Worm (Caenorhabditis elegans) whole organism, L3 larva: ENCODE measurements around the gene unc-4.

Experiments
- R02D3.7 ChIP-seq: fragments of 150-350 bp; optimal IDR thresholded peaks from 2 replicates; lab custom pipeline; 2014; ENCODE audit warnings: missing biosample characterization, missing genetic modification characterization
- aly-2 ChIP-seq: fragments of 150-350 bp; optimal IDR thresholded peaks from 2 replicates; lab custom pipeline; 2014; ENCODE audit warnings: missing biosample characterization, missing genetic modification characterization
- ceh-28 ChIP-seq: fragments of 150-350 bp; optimal IDR thresholded peaks from 2 replicates; lab custom pipeline; 2014; ENCODE audit warnings: missing biosample characterization, missing genetic modification reagents, missing genetic modification characterization
- ceh-82 ChIP-seq: fragments of 150-350 bp; optimal IDR thresholded peaks from 2 replicates; lab custom pipeline; 2014; ENCODE audit warnings: missing biosample characterization, missing genetic modification characterization
- daf-12 ChIP-seq: fragments of 150-350 bp; optimal IDR thresholded peaks from 2 replicates; lab custom pipeline; 2014; ENCODE audit warnings: missing biosample characterization, missing genetic modification reagents, missing genetic modification characterization
- egl-27 ChIP-seq: sonication (generic microtip); optimal IDR thresholded peaks from 4 replicates; lab custom pipeline; 2017; ENCODE audit warnings: missing biosample characterization, missing genetic modification reagents, missing genetic modification characterization
- elt-1 ChIP-seq: fragments of 150-350 bp; optimal IDR thresholded peaks from 2 replicates; lab custom pipeline; 2014; ENCODE audit warnings: missing biosample characterization, missing genetic modification characterization
- elt-2 ChIP-seq: sonication (generic microtip); optimal IDR thresholded peaks from 2 replicates; lab custom pipeline; 2016; ENCODE audit warnings: missing genetic modification reagents, mild to moderate bottlenecking, missing genetic modification characterization, missing compliant biosample characterization
- elt-3 ChIP-seq, 3 experiments: fragments of 150-350 bp in 1 of 3; sonication (generic microtip) in 2 of 3; optimal IDR thresholded peaks; 2 replicates in 2 of 3; 4 replicates in 1 of 3; lab custom pipeline; 2014 to 2017; ENCODE audit warnings: missing biosample characterization in 3 of 3, missing genetic modification characterization in 3 of 3
- eor-1 ChIP-seq, 2 experiments: fragments of 150-350 bp; optimal IDR thresholded peaks; 2 replicates each; lab custom pipeline; 2014 to 2018; ENCODE audit warnings: missing biosample characterization in 2 of 2, missing genetic modification characterization in 2 of 2
- fkh-10 ChIP-seq: sonication (generic microtip); optimal IDR thresholded peaks from 2 replicates; lab custom pipeline; 2017; ENCODE audit warnings: missing biosample characterization, missing genetic modification reagents, missing genetic modification characterization
- hmg-11 ChIP-seq: sonication (generic microtip); optimal IDR thresholded peaks from 2 replicates; lab custom pipeline; 2016; ENCODE audit warnings: missing genetic modification characterization, missing compliant biosample characterization
- jun-1 ChIP-seq: fragments of 150-350 bp; optimal IDR thresholded peaks from 2 replicates; lab custom pipeline; 2014; ENCODE audit warnings: missing biosample characterization, missing genetic modification reagents, missing genetic modification characterization
- lin-15B ChIP-seq: fragments of 150-350 bp; optimal IDR thresholded peaks from 2 replicates; lab custom pipeline; 2014; ENCODE audit warnings: missing biosample characterization, missing genetic modification characterization
- lsy-12 ChIP-seq: sonication (generic microtip); optimal IDR thresholded peaks from 2 replicates; lab custom pipeline; 2016; ENCODE audit warnings: mild to moderate bottlenecking, missing genetic modification characterization, missing compliant biosample characterization
- mdl-1 ChIP-seq: fragments of 150-350 bp; optimal IDR thresholded peaks from 2 replicates; lab custom pipeline; 2014; ENCODE audit warnings: missing biosample characterization, missing genetic modification characterization
- mml-1 ChIP-seq: fragments of 150-350 bp; sonication (generic microtip); optimal IDR thresholded peaks from 3 replicates; lab custom pipeline; 2014; ENCODE audit warnings: missing biosample characterization, missing genetic modification characterization
- nfya-1 ChIP-seq: sonication (generic microtip); optimal IDR thresholded peaks from 2 replicates; lab custom pipeline; 2017; ENCODE audit warnings: missing genetic modification characterization, mild to moderate bottlenecking, missing compliant biosample characterization, antibody characterized with exemption, moderate library complexity; ENCODE audit not compliant: insufficient read depth
- nhr-11 ChIP-seq: fragments of 150-350 bp; optimal IDR thresholded peaks from 2 replicates; lab custom pipeline; 2014; ENCODE audit warnings: missing biosample characterization, missing genetic modification characterization
- nhr-23 ChIP-seq: fragments of 150-350 bp; optimal IDR thresholded peaks from 2 replicates; lab custom pipeline; 2014; ENCODE audit warnings: missing biosample characterization, missing genetic modification reagents, missing genetic modification characterization
- nhr-237 ChIP-seq: fragments of 150-350 bp; optimal IDR thresholded peaks from 2 replicates; lab custom pipeline; 2014; ENCODE audit warnings: missing biosample characterization, missing genetic modification characterization
- nhr-25 ChIP-seq: sonication (generic microtip); optimal IDR thresholded peaks from 2 replicates; lab custom pipeline; 2017; ENCODE audit warnings: missing biosample characterization, missing genetic modification characterization
- nhr-28 ChIP-seq: fragments of 150-350 bp; optimal IDR thresholded peaks from 2 replicates; lab custom pipeline; 2014; ENCODE audit warnings: missing biosample characterization, missing genetic modification characterization
- nhr-67 ChIP-seq: fragments of 150-350 bp; optimal IDR thresholded peaks from 2 replicates; lab custom pipeline; 2014; ENCODE audit warnings: missing biosample characterization, missing genetic modification characterization
- nhr-76 ChIP-seq: fragments of 150-350 bp; sonication (generic microtip); optimal IDR thresholded peaks from 5 replicates; lab custom pipeline; 2014; ENCODE audit warnings: missing biosample characterization, missing genetic modification characterization
- pha-4 ChIP-seq: fragments of 150-350 bp; optimal IDR thresholded peaks from 2 replicates; lab custom pipeline; 2014; ENCODE audit warnings: missing biosample characterization, missing genetic modification reagents, missing genetic modification characterization
- pqm-1 ChIP-seq: fragments of 150-350 bp; optimal IDR thresholded peaks from 2 replicates; lab custom pipeline; 2017; ENCODE audit warnings: missing biosample characterization, missing genetic modification characterization, inconsistent platforms
- sea-2 ChIP-seq: fragments of 150-350 bp; sonication (generic microtip); optimal IDR thresholded peaks from 4 replicates; lab custom pipeline; 2014; ENCODE audit warnings: missing biosample characterization, missing genetic modification reagents, missing genetic modification characterization
- skn-1 ChIP-seq: fragments of 150-350 bp; optimal IDR thresholded peaks from 2 replicates; lab custom pipeline; 2014; ENCODE audit warnings: missing biosample characterization, missing genetic modification characterization
- tbx-2 ChIP-seq: sonication (generic microtip); optimal IDR thresholded peaks from 2 replicates; lab custom pipeline; 2016; ENCODE audit warnings: mild to moderate bottlenecking, missing genetic modification characterization, missing compliant biosample characterization
- unc-39 ChIP-seq: sonication (generic microtip); optimal IDR thresholded peaks from 4 replicates; lab custom pipeline; 2017; ENCODE audit warnings: missing biosample characterization, missing genetic modification characterization
- zag-1 ChIP-seq: fragments of 150-350 bp; optimal IDR thresholded peaks from 2 replicates; lab custom pipeline; 2014; ENCODE audit warnings: missing biosample characterization, missing genetic modification characterization
- ztf-11 ChIP-seq: fragments of 150-350 bp; optimal IDR thresholded peaks from 2 replicates; lab custom pipeline; 2014; ENCODE audit warnings: missing biosample characterization, missing genetic modification characterization
- ztf-4 ChIP-seq: fragments of 150-350 bp; optimal IDR thresholded peaks from 2 replicates; lab custom pipeline; 2014; ENCODE audit warnings: missing biosample characterization, missing genetic modification characterization

unc-4 gene

ce11 chrII:9917904-9918303 lies 17.7 kb upstream of the unc-4 start, which contains the start of gene C05C10.8:
C05C10.8 (minus strand) TSS chrII:9918004.
- TF ChIP-seq nhr-25 (tag; lab: Kevin White, UChicago) = no peak
- TF ChIP-seq egl-27 (tag; lab: Kevin White, UChicago) = no peak
- TF ChIP-seq zag-1 (tag; lab: Kevin White, UChicago) = no peak
- no peak for TF ChIP-seq R02D3.7
- TF ChIP-seq eor-1 (tag; optimal IDR thresholded peaks at IDR 0.05; lab: Kevin White, UChicago) = no peak

DNA sequence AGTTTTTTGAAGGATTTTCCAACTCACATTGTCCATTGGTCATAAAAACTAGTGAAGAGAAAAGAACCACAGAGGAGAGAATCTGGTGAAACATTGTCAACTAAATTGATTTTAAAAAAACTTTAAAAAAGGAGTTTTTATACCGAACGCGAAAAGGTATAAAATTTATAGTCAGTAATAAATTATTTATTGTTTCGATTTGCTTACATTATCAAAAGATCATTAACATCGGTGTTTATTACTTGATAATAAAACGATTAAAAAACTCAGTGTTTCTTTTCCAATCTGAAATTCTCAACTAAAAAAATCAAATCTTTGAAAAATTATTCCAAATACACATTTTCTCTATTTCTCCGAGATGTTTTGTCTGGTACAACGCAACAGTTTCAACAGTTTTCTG lies 16.0 kb upstream of the unc-4 start, which contains the start of gene F26C11.4:
TSS of gene F26C11.4 (minus strand) at position 101 of the 400 bp plus-strand sequence.
- TF ChIP-seq nhr-76 (no peak), sea-2 (GFP tag; lab: Kevin White, UChicago) (no peak)

- no peak for TF ChIP-seq jun-1 (tag; lab: Kevin White, UChicago)
- no peak for TF ChIP-seq ceh-82 (tag; lab: Kevin White, UChicago)
- no peak for TF ChIP-seq elt-3 (tag; optimal IDR thresholded peaks at IDR 0.05; lab: Kevin White, UChicago)
- no peak for TF ChIP-seq hmg-11 (tag; lab: Kevin White, UChicago)
- no peak for TF ChIP-seq nhr-11 (tag; lab: Kevin White, UChicago)
- no peak for TF ChIP-seq nhr-67 (tag; lab: Kevin White, UChicago)
- TF ChIP-seq zag-1 (tag; lab: Kevin White, UChicago) = no peak
- no peak for TF ChIP-seq elt-1 (tag; lab: Kevin White, UChicago)
- TF ChIP-seq aly-2 = no peak
- no peak for TF ChIP-seq lin-15B (tag; lab: Kevin White, UChicago)
- TF ChIP-seq nhr-28 (tag; lab: Kevin White, UChicago) = no peak
- TF ChIP-seq daf-12 (tag; lab: Kevin White, UChicago) = no peak
- TF ChIP-seq ztf-11 (tag; lab: Kevin White, UChicago) = no peak
- TF ChIP-seq mml-1 (tag; lab: Kevin White, UChicago) = no peak
Observed at ce11 chrII:9914999-9915398, 14.8 kb upstream of the unc-4 start, which contains the start of gene F26C11.3. F26C11.3 (minus strand) TSS chrII:9915099.

DNA sequence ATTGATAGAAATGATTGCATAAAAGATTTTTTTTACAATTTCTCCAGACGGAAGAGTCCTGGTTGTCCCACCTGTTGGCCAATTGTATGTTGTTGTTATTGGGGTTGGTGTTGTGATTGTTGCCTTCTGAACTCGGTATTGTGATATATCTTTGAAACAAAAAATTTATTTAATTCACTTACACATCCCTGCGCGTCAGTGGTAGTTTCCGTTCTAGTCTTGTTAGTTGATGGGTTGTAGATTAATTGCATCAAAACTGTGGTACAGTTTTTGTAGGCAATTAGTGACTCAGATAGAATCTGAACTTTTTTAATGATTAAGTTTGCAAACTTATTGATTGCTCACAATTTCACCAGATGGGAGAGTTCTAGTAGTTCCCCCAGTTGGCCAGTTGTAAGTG lies 4.3 kb upstream of the unc-4 start:
- TF ChIP-seq tbx-2 (tag; lab: Kevin White, UChicago) = no peak
- no peak for TF ChIP-seq nhr-28 (tag; lab: Kevin White, UChicago)
- no peak for TF ChIP-seq egl-27 (tag; lab: Kevin White, UChicago)
- no peak for TF ChIP-seq elt-3 (tag; optimal IDR thresholded peaks at IDR 0.05; lab: Kevin White, UChicago)
- TF ChIP-seq nhr-237 = no peak
- TF ChIP-seq skn-1 = no peak
- TF ChIP-seq ztf-4 (tag; lab: Kevin White, UChicago) = no peak
- TF ChIP-seq nfya-1 (tag; lab: Kevin White, UChicago) = no peak
- no peak for TF ChIP-seq ztf-11 (tag; lab: Kevin White, UChicago)
- no peak for TF ChIP-seq aly-2
- TF ChIP-seq elt-2 (tag; lab: Kevin White, UChicago) = no peak
- TF ChIP-seq mdl-1 = no peak
- TF ChIP-seq pqm-1 (tag; lab: Kevin White, UChicago) = no peak
- no peak for TF ChIP-seq nhr-76
- no peak for TF ChIP-seq nhr-67 (tag; lab: Kevin White, UChicago)
- TF ChIP-seq jun-1 (tag; lab: Kevin White, UChicago) = no peak

DNA sequence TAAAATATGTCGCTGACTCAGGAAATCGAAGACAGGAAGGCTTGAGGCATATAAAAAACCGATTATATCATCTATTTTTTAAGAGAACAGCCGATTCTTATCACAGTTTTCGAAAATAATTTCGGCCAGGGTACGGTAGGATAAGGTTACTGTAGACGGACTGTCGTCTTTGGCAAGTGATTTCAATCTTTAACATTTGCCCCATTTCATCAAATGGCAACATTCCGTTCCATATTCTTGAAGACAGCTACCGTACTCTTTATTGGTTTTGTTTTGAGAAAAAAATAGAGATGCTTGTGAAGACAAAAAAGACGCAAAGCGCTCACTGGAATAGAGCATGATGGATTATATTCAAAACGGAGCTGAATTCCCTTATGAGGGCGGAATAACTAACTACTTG lies 1.4 kb downstream of the unc-4 start:
- TF ChIP-seq ceh-28 (tag; lab: Kevin White, UChicago) (no peak), elt-2 (tag; lab: Kevin White, UChicago) (no peak), pha-4 (tag; lab: Kevin White, UChicago) (no peak), unc-39 (tag; lab: Kevin White, UChicago) (no peak), mml-1 (tag; lab: Kevin White, UChicago) (no peak), aly-2 (no peak), fkh-10 (GFP tag; lab: Kevin White, UChicago) (no peak)

DNA sequence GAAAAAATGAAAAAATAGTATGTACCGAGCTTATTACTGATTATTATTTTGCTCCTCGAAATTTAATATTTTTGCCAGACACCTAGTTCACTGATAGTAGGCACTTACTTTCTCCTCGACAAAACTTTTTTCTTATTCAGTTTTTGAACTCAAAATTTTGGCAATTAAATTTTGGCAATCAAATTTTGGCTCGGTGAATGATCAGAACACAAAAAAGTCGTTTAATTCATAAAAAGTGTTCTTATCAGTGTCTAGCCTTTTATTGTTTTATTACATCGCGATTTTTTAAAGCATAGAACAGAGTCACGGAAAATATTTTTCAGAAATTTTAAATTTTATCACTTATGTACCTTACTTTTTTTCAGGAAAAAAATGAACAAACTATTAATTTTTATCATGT lies 5.0 kb downstream of the unc-4 start:
- peak; percentile 58 for TF ChIP-seq pqm-1 (tag; lab: Kevin White, UChicago)
- no peak for TF ChIP-seq eor-1 (tag; optimal IDR thresholded peaks at IDR 0.05; lab: Kevin White, UChicago)
- TF ChIP-seq sea-2 (GFP tag; lab: Kevin White, UChicago) = no peak
- TF ChIP-seq nhr-237 = no peak
- TF ChIP-seq elt-2 (tag; lab: Kevin White, UChicago) = peak; percentile 72
- TF ChIP-seq lin-15B (tag; lab: Kevin White, UChicago) = no peak
- TF ChIP-seq lsy-12 (tag; lab: Kevin White, UChicago) = no peak
- TF ChIP-seq nhr-23 (tag; lab: Kevin White, UChicago) = no peak
- TF ChIP-seq tbx-2 (tag; lab: Kevin White, UChicago) = no peak
